Worm (Caenorhabditis elegans): ENCODE results near the gene srw-40.

DNA sequence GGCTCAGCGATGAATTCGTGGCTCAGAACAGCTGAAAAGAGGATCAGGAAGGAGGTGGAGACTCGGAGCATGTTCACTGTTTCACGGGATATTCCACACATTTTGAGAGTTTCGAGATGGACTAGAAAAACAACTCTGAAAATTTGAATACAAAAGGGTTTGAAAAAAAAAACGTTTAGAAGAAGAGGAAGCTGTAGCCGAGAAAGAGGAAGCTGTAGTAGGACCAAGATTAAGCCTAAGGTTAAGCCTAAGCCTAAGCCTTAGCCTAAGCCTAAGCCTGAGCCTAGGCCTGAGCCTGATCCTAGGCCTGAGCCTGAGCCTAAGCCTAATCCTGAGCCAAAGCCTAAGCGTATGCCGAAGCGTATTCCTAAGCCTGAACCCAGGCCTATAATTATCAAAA lies 3.8 kb downstream of the srw-40 start, which contains the start of gene plep-1:
- no peak for TF ChIP-seq snpc-4 (tag; optimal IDR thresholded peaks at IDR 0.05)
- TF ChIP-seq F13H6.1 (tag; optimal IDR thresholded peaks at IDR 0.05), result no peak
- no peak for TF ChIP-seq ztf-4 (tag; optimal IDR thresholded peaks at IDR 0.05)
- no peak for TF ChIP-seq ceh-16 (tag; optimal IDR thresholded peaks at IDR 0.05)
- TF ChIP-seq nhr-77 (tag; optimal IDR thresholded peaks at IDR 0.05), result no peak
- no peak for TF ChIP-seq nhr-237 (tag; optimal IDR thresholded peaks at IDR 0.05)
- no peak for TF ChIP-seq nhr-12 (tag; optimal IDR thresholded peaks at IDR 0.05)
- no peak for TF ChIP-seq mdl-1 (tag; optimal IDR thresholded peaks at IDR 0.05)
- no peak for TF ChIP-seq lsy-2 (tag; optimal IDR thresholded peaks at IDR 0.05)
- TF ChIP-seq blmp-1 (tag; optimal IDR thresholded peaks at IDR 0.05; ENCODE audit: insufficient read depth), result no peak
- no peak for TF ChIP-seq ceh-82 (tag; optimal IDR thresholded peaks at IDR 0.05)
